Fruit fly (Drosophila melanogaster) whole organism, embryonic: Measurements from ENCODE around the gene Karybeta3.

Experiments
- BEAF-32 ChIP-seq: fragments of 200-800 bp; sonication (Bioruptor generic); optimal IDR thresholded peaks from 3 replicates; lab custom pipeline; 2017; ENCODE audit warnings: missing biosample characterization, missing genetic modification characterization, mild to moderate bottlenecking, moderate library complexity, missing genetic modification reagents
- BtbVII ChIP-seq: fragments of 200-800 bp; sonication (Bioruptor generic); optimal IDR thresholded peaks from 3 replicates; lab custom pipeline; 2017; ENCODE audit warnings: missing biosample characterization, mild to moderate bottlenecking, missing genetic modification characterization
- CG10267 ChIP-seq: fragments of 200-800 bp; sonication (Bioruptor generic); optimal IDR thresholded peaks from 2 replicates; lab custom pipeline; 2018; ENCODE audit warnings: missing biosample characterization, mild to moderate bottlenecking, missing genetic modification characterization, moderate library complexity
- CG10321 ChIP-seq: fragments of 200-800 bp; sonication (Bioruptor generic); IDR thresholded peaks from 2 replicates; pipeline ENCODE4 v1.3.6; 2022; ENCODE audit warnings: missing biosample characterization, missing genetic modification characterization
- CG10543 ChIP-seq: fragments of 200-800 bp; sonication (Bioruptor generic); optimal IDR thresholded peaks from 3 replicates; lab custom pipeline; 2017; ENCODE audit warnings: missing biosample characterization, mild to moderate bottlenecking, missing genetic modification characterization, moderate library complexity
- CG11456 ChIP-seq: fragments of 200-800 bp; sonication (Bioruptor generic); IDR thresholded peaks from 3 replicates; pipeline ENCODE4 v1.3.6; 2022; ENCODE audit warnings: missing biosample characterization, missing genetic modification characterization
- CG11695 ChIP-seq: fragments of 200-800 bp; sonication (Bioruptor generic); IDR thresholded peaks from 3 replicates; pipeline ENCODE4 v1.3.6; 2022; ENCODE audit warnings: missing biosample characterization, missing genetic modification characterization
- CG12071 ChIP-seq: fragments of 200-800 bp; sonication (Bioruptor generic); optimal IDR thresholded peaks from 3 replicates; lab custom pipeline; 2018; ENCODE audit warnings: missing biosample characterization, mild to moderate bottlenecking, missing genetic modification characterization
- CG12659 ChIP-seq: fragments of 200-800 bp; sonication (Bioruptor generic); optimal IDR thresholded peaks from 3 replicates; lab custom pipeline; 2017; ENCODE audit warnings: mild to moderate bottlenecking, missing biosample characterization, missing genetic modification reagents, missing genetic modification characterization
- CG12744 ChIP-seq: fragments of 200-800 bp; sonication (Bioruptor generic); optimal IDR thresholded peaks from 2 replicates; lab custom pipeline; 2016; ENCODE audit warnings: missing biosample characterization, missing genetic modification characterization
- CG13424 ChIP-seq: fragments of 200-800 bp; sonication (Bioruptor generic); optimal IDR thresholded peaks from 2 replicates; lab custom pipeline; 2019; ENCODE audit warnings: missing biosample characterization, mild to moderate bottlenecking, missing genetic modification characterization, moderate library complexity
- CG13894 ChIP-seq: fragments of 200-800 bp; sonication (Bioruptor generic); optimal IDR thresholded peaks from 3 replicates; lab custom pipeline; 2018; ENCODE audit warnings: missing biosample characterization, mild to moderate bottlenecking, missing genetic modification characterization, moderate library complexity
- CG14965 ChIP-seq: fragments of 200-800 bp; sonication (Bioruptor generic); optimal IDR thresholded peaks from 2 replicates; lab custom pipeline; 2016; ENCODE audit warnings: missing biosample characterization, missing genetic modification characterization, borderline replicate concordance
- CG16779 ChIP-seq: fragments of 200-800 bp; sonication (Bioruptor generic); IDR thresholded peaks from 2 replicates; pipeline ENCODE4 v1.3.6; 2022; ENCODE audit warnings: missing biosample characterization, missing genetic modification characterization
- CG17829 ChIP-seq: fragments of 200-800 bp; optimal IDR thresholded peaks from 2 replicates; lab custom pipeline; 2019; ENCODE audit warnings: missing biosample characterization, mild to moderate bottlenecking, missing genetic modification characterization, moderate library complexity
- CG2116 ChIP-seq: fragments of 200-800 bp; sonication (Bioruptor generic); optimal IDR thresholded peaks from 3 replicates; lab custom pipeline; 2018; ENCODE audit warnings: missing biosample characterization, mild to moderate bottlenecking, missing genetic modification characterization
- CG3995 ChIP-seq: fragments of 200-800 bp; sonication (Bioruptor generic); optimal IDR thresholded peaks from 3 replicates; lab custom pipeline; 2016; ENCODE audit warnings: missing biosample characterization, missing genetic modification characterization
- CG42726 ChIP-seq: fragments of 200-800 bp; sonication (Bioruptor generic); IDR thresholded peaks from 2 replicates; pipeline ENCODE4 v1.3.6; 2022; ENCODE audit warnings: missing biosample characterization, missing genetic modification characterization; ENCODE audit not compliant: partially characterized antibody
- CG7745 ChIP-seq: fragments of 200-800 bp; sonication (Bioruptor generic); optimal IDR thresholded peaks from 2 replicates; lab custom pipeline; 2018; ENCODE audit warnings: missing biosample characterization, mild to moderate bottlenecking, missing genetic modification characterization, moderate library complexity
- CG7963 ChIP-seq: fragments of 200-800 bp; sonication (Bioruptor generic); IDR thresholded peaks from 3 replicates; pipeline ENCODE4 v1.3.6; 2022; ENCODE audit warnings: missing biosample characterization, missing genetic modification characterization; ENCODE audit not compliant: partially characterized antibody
- CG8359 ChIP-seq: fragments of 200-800 bp; sonication (Bioruptor generic); optimal IDR thresholded peaks from 2 replicates; lab custom pipeline; 2017; ENCODE audit warnings: missing biosample characterization, mild to moderate bottlenecking, missing genetic modification characterization, borderline replicate concordance
- D ChIP-seq, 2 experiments: fragments of 200-800 bp in 1 of 2; fragments of >200 bp in 1 of 2; sonication (Bioruptor generic) in 1 of 2; optimal IDR thresholded peaks; 2 replicates in 1 of 2; 3 replicates in 1 of 2; lab custom pipeline; 2017; ENCODE audit warnings: mild to moderate bottlenecking in 1 of 2, missing biosample characterization in 1 of 2, missing genetic modification characterization in 1 of 2, missing genetic modification reagents in 1 of 2
- Dfd ChIP-seq, 2 experiments: fragments of >200 bp; optimal IDR thresholded peaks; 2 replicates each; lab custom pipeline; 2017; ENCODE audit warnings: missing biosample characterization in 2 of 2, missing genetic modification characterization in 2 of 2
- E2f1 ChIP-seq: fragments of 200-800 bp; sonication (Bioruptor generic); IDR thresholded peaks from 2 replicates; pipeline ENCODE4 v1.3.6; 2022; ENCODE audit warnings: missing biosample characterization, missing genetic modification characterization
- Jarid2 ChIP-seq: fragments of 200-800 bp; sonication (Bioruptor generic); optimal IDR thresholded peaks from 3 replicates; lab custom pipeline; 2017; ENCODE audit warnings: mild to moderate bottlenecking, missing biosample characterization, missing genetic modification reagents, missing genetic modification characterization
- Lpt ChIP-seq: fragments of >200 bp; optimal IDR thresholded peaks from 2 replicates; lab custom pipeline; 2018; ENCODE audit warnings: missing biosample characterization, missing genetic modification characterization
- Mrtf ChIP-seq: fragments of 200-800 bp; sonication (Bioruptor generic); IDR thresholded peaks from 3 replicates; pipeline ENCODE4 v1.3.6; 2022; ENCODE audit warnings: missing biosample characterization, missing genetic modification characterization
- Spps ChIP-seq: fragments of 200-800 bp; sonication (Bioruptor generic); optimal IDR thresholded peaks from 2 replicates; lab custom pipeline; 2018; ENCODE audit warnings: missing biosample characterization, mild to moderate bottlenecking, missing genetic modification characterization
- Taf1 ChIP-seq: fragments of 200-800 bp; sonication (Bioruptor generic); IDR thresholded peaks from 2 replicates; pipeline ENCODE4 v1.3.6; 2022; ENCODE audit warnings: missing biosample characterization, missing genetic modification characterization
- bab2 ChIP-seq: fragments of 200-800 bp; sonication (Bioruptor generic); optimal IDR thresholded peaks from 2 replicates; lab custom pipeline; 2016; ENCODE audit warnings: missing biosample characterization, missing genetic modification characterization
- btn ChIP-seq: fragments of 200-800 bp; sonication (Bioruptor generic); optimal IDR thresholded peaks from 2 replicates; lab custom pipeline; 2016; ENCODE audit warnings: missing biosample characterization, missing genetic modification characterization
- cg ChIP-seq: fragments of 200-800 bp; sonication (Bioruptor generic); optimal IDR thresholded peaks from 3 replicates; lab custom pipeline; 2019; ENCODE audit warnings: missing biosample characterization, mild to moderate bottlenecking, missing genetic modification characterization, moderate library complexity
- chinmo ChIP-seq: fragments of 200-800 bp; sonication (Bioruptor generic); IDR thresholded peaks from 4 replicates; pipeline ENCODE4 v1.3.6; 2022; ENCODE audit warnings: missing biosample characterization, missing genetic modification characterization; ENCODE audit not compliant: partially characterized antibody
- chm ChIP-seq: fragments of 200-800 bp; sonication (Bioruptor generic); IDR thresholded peaks from 2 replicates; pipeline ENCODE4 v1.3.6; 2022; ENCODE audit warnings: missing biosample characterization, missing genetic modification characterization
- chn ChIP-seq: fragments of 200-800 bp; sonication (Bioruptor generic); optimal IDR thresholded peaks from 2 replicates; lab custom pipeline; 2016; ENCODE audit warnings: missing biosample characterization, missing genetic modification characterization
- ci ChIP-seq: fragments of 200-800 bp; sonication (Bioruptor generic); IDR thresholded peaks from 3 replicates; pipeline ENCODE4 v1.3.6; 2022; ENCODE audit warnings: missing biosample characterization, missing genetic modification characterization
- crp ChIP-seq, 2 experiments: fragments of 200-800 bp; sonication (Bioruptor generic); optimal IDR thresholded peaks; 2 replicates in 1 of 2; 3 replicates in 1 of 2; lab custom pipeline; 2017; ENCODE audit warnings: missing biosample characterization in 2 of 2, missing genetic modification characterization in 2 of 2, mild to moderate bottlenecking in 1 of 2, moderate library complexity in 1 of 2
- ems ChIP-seq: fragments of 200-800 bp; sonication (Bioruptor generic); optimal IDR thresholded peaks from 3 replicates; lab custom pipeline; 2016; ENCODE audit warnings: missing biosample characterization, missing genetic modification characterization
- hkb ChIP-seq, 2 experiments: fragments of 200-800 bp in 1 of 2; fragments of >200 bp in 1 of 2; sonication (Bioruptor generic) in 1 of 2; IDR thresholded peaks in 1 of 2; optimal IDR thresholded peaks in 1 of 2; 2 replicates each; pipeline versions ENCODE4 v1.3.6 to Lab custom; 2017 to 2022; ENCODE audit warnings: missing biosample characterization in 1 of 2, missing genetic modification characterization in 1 of 2
- lilli ChIP-seq: fragments of 200-800 bp; sonication (Bioruptor generic); optimal IDR thresholded peaks from 3 replicates; lab custom pipeline; 2016; ENCODE audit warnings: missing biosample characterization, missing genetic modification characterization
- maf-S ChIP-seq: fragments of 200-800 bp; sonication (Bioruptor generic); optimal IDR thresholded peaks from 2 replicates; lab custom pipeline; 2016; ENCODE audit warnings: missing biosample characterization, missing genetic modification characterization
- mam ChIP-seq: fragments of 200-800 bp; sonication (Bioruptor generic); optimal IDR thresholded peaks from 3 replicates; lab custom pipeline; 2016; ENCODE audit warnings: missing biosample characterization, missing genetic modification characterization
- mirr ChIP-seq: fragments of 200-800 bp; sonication (Bioruptor generic); optimal IDR thresholded peaks from 3 replicates; lab custom pipeline; 2018; ENCODE audit warnings: missing biosample characterization, mild to moderate bottlenecking, missing genetic modification characterization
- nerfin-1 ChIP-seq: fragments of 200-800 bp; sonication (Bioruptor generic); optimal IDR thresholded peaks from 3 replicates; lab custom pipeline; 2019; ENCODE audit warnings: missing biosample characterization, mild to moderate bottlenecking, missing genetic modification characterization, moderate library complexity
- nom ChIP-seq: fragments of 200-800 bp; sonication (Bioruptor generic); optimal IDR thresholded peaks from 2 replicates; lab custom pipeline; 2017; ENCODE audit warnings: missing biosample characterization, missing genetic modification characterization, mild to moderate bottlenecking, moderate library complexity, missing genetic modification reagents
- sug ChIP-seq: fragments of 200-800 bp; optimal IDR thresholded peaks from 2 replicates; lab custom pipeline; 2019; ENCODE audit warnings: missing biosample characterization, mild to moderate bottlenecking, missing genetic modification characterization, moderate library complexity
- twi ChIP-seq: fragments of 200-800 bp; optimal IDR thresholded peaks from 2 replicates; lab custom pipeline; 2019; ENCODE audit warnings: missing biosample characterization, mild to moderate bottlenecking, missing genetic modification characterization, moderate library complexity

The Karybeta3 gene

DNA sequence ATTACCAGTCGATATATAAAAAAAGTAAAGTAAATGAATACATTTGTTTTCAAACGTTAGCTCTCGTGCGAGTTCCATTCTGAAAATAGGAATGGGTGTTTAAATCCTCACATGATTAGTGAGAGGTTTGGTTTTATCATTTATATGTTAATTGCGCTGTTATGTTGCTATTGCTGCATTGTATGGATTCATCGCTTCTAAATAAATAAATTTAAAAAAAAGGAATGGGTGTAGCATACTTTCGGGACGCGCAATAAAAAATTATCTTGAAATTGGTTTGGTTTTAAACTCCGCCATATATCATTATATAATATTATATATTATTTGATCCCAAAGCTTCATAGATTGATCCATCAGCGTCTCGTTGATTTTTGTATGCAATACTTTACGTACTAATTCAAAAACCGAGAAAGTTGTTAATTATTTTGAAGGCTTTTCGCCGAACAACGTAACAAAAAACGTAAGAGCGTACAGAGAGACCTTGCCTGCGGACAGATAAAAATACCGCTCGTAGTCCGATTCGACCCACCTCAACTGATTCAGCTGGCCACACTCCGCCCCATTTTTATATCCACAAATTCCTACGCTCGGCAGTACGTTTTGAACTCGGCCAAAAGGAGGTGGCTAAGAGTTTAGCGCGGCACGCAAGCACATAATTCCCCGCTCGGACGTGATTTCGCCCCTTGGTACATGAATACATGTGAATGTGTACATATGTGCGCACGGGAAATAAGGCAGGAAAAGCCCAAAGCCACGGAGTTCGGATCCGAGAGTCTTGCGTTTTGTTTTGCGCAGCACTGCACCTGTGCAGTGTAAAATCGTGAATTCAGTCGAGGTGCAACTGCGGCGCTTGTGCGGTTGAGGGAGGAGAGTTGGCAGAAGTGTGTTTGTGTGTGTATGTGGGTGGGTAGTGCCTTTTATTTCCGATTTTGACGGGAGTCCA lies 10.3 kb downstream of the Karybeta3 start, which contains the start of gene smash (continued):
- TF ChIP-seq CG10267 (tag; lab: Kevin White, UChicago) (peak; percentile 48), Mrtf (peak; percentile 13; the same call in 1 of the 3 replicates), ci (GFP tag; lab: Robert Waterston, UW) (peak; percentile 85; the same call in 2 of the 3 replicates), chm (GFP tag; lab: Robert Waterston, UW) (peak; percentile 87), CG13424 (tag; lab: Kevin White, UChicago) (peak; percentile 2), maf-S (GFP tag; lab: Kevin White, UChicago) (peak; percentile 21), bab2 (GFP tag; lab: Kevin White, UChicago) (no peak), chn (GFP tag; lab: Kevin White, UChicago) (peak; percentile 51), mirr (GFP tag; lab: Kevin White, UChicago) (peak; percentile 17), nom (GFP tag; lab: Kevin White, UChicago) (peak; percentile 73), CG12071 (GFP tag; lab: Kevin White, UChicago) (no peak), Lpt (GFP tag; lab: Kevin White, UChicago) (no peak), BtbVII (GFP tag; lab: Kevin White, UChicago) (peak; percentile 16), mam (GFP tag; lab: Kevin White, UChicago) (no peak), CG17829 (tag; lab: Kevin White, UChicago) (peak; percentile 46), hkb (optimal IDR thresholded peaks at IDR 0.05; lab: Kevin White, UChicago) (no peak), hkb (GFP tag; IDR thresholded peaks at IDR 0.05; lab: Robert Waterston, UW) (peak; percentile 58), CG13894 (peak; percentile 69), CG10543 (GFP tag; lab: Kevin White, UChicago) (no peak), CG7745 (tag; lab: Kevin White, UChicago) (peak; percentile 3), E2f1 (GFP tag; lab: Robert Waterston, UW) (0 out of 2 replicates have a peak, but pooled peaks have one; percentile 13), CG14965 (GFP tag; lab: Kevin White, UChicago) (peak; percentile 24), CG7963 (GFP tag; lab: Robert Waterston, UW) (peak; percentile 45; the same call in 1 of the 3 replicates), BEAF-32 (GFP tag; lab: Kevin White, UChicago) (peak; percentile 28), nerfin-1 (peak; percentile 97), btn (peak; percentile 34), D (optimal IDR thresholded peaks at IDR 0.05; lab: Kevin White, UChicago) (peak; percentile 23), D (GFP tag; optimal IDR thresholded peaks at IDR 0.05; lab: Kevin White, UChicago) (no peak), CG12744 (GFP tag; lab: Kevin White, UChicago) (no peak), CG3995 (GFP tag; lab: Kevin White, UChicago) (peak; percentile 32), Jarid2 (GFP tag; lab: Kevin White, UChicago) (peak; percentile 100), CG11456 (GFP tag; lab: Robert Waterston, UW) (peak; percentile 77; the same call in 2 of the 3 replicates), CG10321 (GFP tag; lab: Robert Waterston, UW) (no peak), ems (GFP tag; lab: Kevin White, UChicago) (peak; percentile 1), CG42726 (peak; percentile 88), Taf1 (GFP tag; lab: Robert Waterston, UW) (no peak), CG2116 (GFP tag; lab: Kevin White, UChicago) (peak; percentile 49)

DNA sequence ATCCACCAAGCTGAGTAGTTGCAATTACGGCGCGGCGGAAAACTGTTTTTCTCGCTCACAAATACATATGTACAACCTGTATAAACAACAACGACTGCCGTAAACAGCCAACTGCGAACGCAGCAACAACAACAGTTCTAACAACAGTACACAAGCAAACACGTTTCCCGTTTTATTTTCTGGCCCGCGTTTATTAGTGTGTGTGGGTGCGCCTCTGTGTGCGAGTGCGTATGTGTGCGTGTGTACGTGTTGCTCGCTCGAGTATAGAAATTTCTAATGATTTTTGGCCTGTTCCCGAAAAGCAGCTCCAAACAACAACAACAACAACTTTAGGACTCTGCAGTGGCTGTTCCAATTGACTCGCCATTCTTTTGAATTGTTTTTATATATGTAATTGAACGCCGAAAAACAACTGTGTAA lies 11.0 kb downstream of the Karybeta3 start:
- TF ChIP-seq CG8359 (GFP tag; lab: Kevin White, UChicago) (no peak), twi (tag; lab: Kevin White, UChicago) (peak; percentile 39), lilli (GFP tag; lab: Kevin White, UChicago) (no peak), crp (GFP tag; optimal IDR thresholded peaks at IDR 0.05; lab: Kevin White, UChicago) (no peak), CG16779 (no peak), CG12659 (GFP tag; lab: Kevin White, UChicago) (no peak), CG11695 (GFP tag; lab: Robert Waterston, UW) (0 out of 3 replicates have a peak, but pooled peaks have one; percentile 22), cg (GFP tag; lab: Kevin White, UChicago) (peak; percentile 93), sug (tag; lab: Kevin White, UChicago) (no peak), Spps (tag; lab: Kevin White, UChicago) (no peak), Dfd (GFP tag; optimal IDR thresholded peaks at IDR 0.05; lab: Kevin White, UChicago) (no peak), chinmo (GFP tag; lab: Robert Waterston, UW) (0 out of 4 replicates have a peak, but pooled peaks have one; percentile 72)
